Fruit fly (Drosophila melanogaster) whole organism, embryonic: ENCODE results near the gene CG5776.

Source experiments
- Ada2b ChIP-seq: fragments of 200-800 bp; sonication (Bioruptor generic); IDR thresholded peaks from 2 replicates; pipeline ENCODE4 v1.3.6; 2022; ENCODE audit warnings: missing biosample characterization, missing genetic modification characterization
- Asciz ChIP-seq: fragments of 200-800 bp; sonication (Bioruptor generic); optimal IDR thresholded peaks from 2 replicates; lab custom pipeline; 2017; ENCODE audit warnings: missing biosample characterization, mild to moderate bottlenecking, missing genetic modification characterization, missing genetic modification reagents
- B-H1 ChIP-seq: fragments of 200-800 bp; sonication (Bioruptor generic); IDR thresholded peaks from 3 replicates; pipeline ENCODE4 v1.3.6; 2022; ENCODE audit warnings: missing biosample characterization, missing genetic modification characterization
- CG10366 ChIP-seq: fragments of 200-800 bp; sonication (Bioruptor generic); IDR thresholded peaks from 2 replicates; pipeline ENCODE4 v1.3.6; 2022; ENCODE audit warnings: missing biosample characterization, missing genetic modification characterization
- CG12071 ChIP-seq: fragments of 200-800 bp; sonication (Bioruptor generic); optimal IDR thresholded peaks from 3 replicates; lab custom pipeline; 2018; ENCODE audit warnings: missing biosample characterization, mild to moderate bottlenecking, missing genetic modification characterization
- CG13123 ChIP-seq: fragments of 200-800 bp; sonication (Bioruptor generic); optimal IDR thresholded peaks from 2 replicates; lab custom pipeline; 2016; ENCODE audit warnings: missing biosample characterization, missing genetic modification characterization
- CG14860 ChIP-seq: fragments of 200-800 bp; sonication (Bioruptor generic); IDR thresholded peaks from 3 replicates; pipeline ENCODE4 v1.3.6; 2022; ENCODE audit warnings: missing biosample characterization, missing genetic modification characterization; ENCODE audit not compliant: partially characterized antibody
- CG16813 ChIP-seq: fragments of 200-800 bp; sonication (Bioruptor generic); IDR thresholded peaks from 3 replicates; pipeline ENCODE4 v1.3.6; 2022; ENCODE audit warnings: missing biosample characterization, missing genetic modification characterization; ENCODE audit not compliant: partially characterized antibody
- CG16815 ChIP-seq: fragments of 200-800 bp; sonication (Bioruptor generic); optimal IDR thresholded peaks from 3 replicates; lab custom pipeline; 2017; ENCODE audit warnings: missing biosample characterization, mild to moderate bottlenecking, missing genetic modification characterization
- CG17328 ChIP-seq: fragments of 200-800 bp; sonication (Bioruptor generic); IDR thresholded peaks from 2 replicates; pipeline ENCODE4 v1.3.6; 2022; ENCODE audit warnings: missing biosample characterization, missing genetic modification characterization
- CG17568 ChIP-seq: fragments of 200-800 bp; sonication (Bioruptor generic); optimal IDR thresholded peaks from 2 replicates; lab custom pipeline; 2018; ENCODE audit warnings: missing biosample characterization, mild to moderate bottlenecking, missing genetic modification characterization, moderate library complexity
- CG31365 ChIP-seq: fragments of 200-800 bp; sonication (Bioruptor generic); optimal IDR thresholded peaks from 2 replicates; lab custom pipeline; 2018; ENCODE audit warnings: missing biosample characterization, mild to moderate bottlenecking, missing genetic modification characterization
- CG32767 ChIP-seq: fragments of 200-800 bp; sonication (Bioruptor generic); IDR thresholded peaks from 2 replicates; pipeline ENCODE4 v1.3.6; 2022; ENCODE audit warnings: missing biosample characterization, missing genetic modification characterization
- CG33557 ChIP-seq: fragments of 200-800 bp; sonication (Bioruptor generic); optimal IDR thresholded peaks from 2 replicates; lab custom pipeline; 2019; ENCODE audit warnings: missing biosample characterization, mild to moderate bottlenecking, missing genetic modification characterization, moderate library complexity
- CG6654 ChIP-seq: fragments of 200-800 bp; sonication (Bioruptor generic); optimal IDR thresholded peaks from 2 replicates; lab custom pipeline; 2017; ENCODE audit warnings: missing biosample characterization, mild to moderate bottlenecking, missing genetic modification characterization
- CG7963 ChIP-seq: fragments of 200-800 bp; sonication (Bioruptor generic); IDR thresholded peaks from 3 replicates; pipeline ENCODE4 v1.3.6; 2022; ENCODE audit warnings: missing biosample characterization, missing genetic modification characterization; ENCODE audit not compliant: partially characterized antibody
- CG7987 ChIP-seq: fragments of 200-800 bp; sonication (Bioruptor generic); optimal IDR thresholded peaks from 2 replicates; lab custom pipeline; 2018; ENCODE audit warnings: missing biosample characterization, mild to moderate bottlenecking, missing genetic modification characterization, moderate library complexity
- CG8944 ChIP-seq: fragments of 200-800 bp; sonication (Bioruptor generic); optimal IDR thresholded peaks from 3 replicates; lab custom pipeline; 2016; ENCODE audit warnings: missing biosample characterization, missing genetic modification characterization
- CG9215 ChIP-seq: fragments of 200-800 bp; sonication (Bioruptor generic); IDR thresholded peaks from 2 replicates; pipeline ENCODE4 v1.3.6; 2022; ENCODE audit warnings: missing biosample characterization, missing genetic modification characterization
- Doc3 ChIP-seq: fragments of 200-800 bp; sonication (Bioruptor generic); IDR thresholded peaks from 3 replicates; pipeline ENCODE4 v1.3.6; 2022; ENCODE audit warnings: missing biosample characterization, missing genetic modification characterization; ENCODE audit not compliant: partially characterized antibody
- Fer3 ChIP-seq: fragments of 200-800 bp; sonication (Bioruptor generic); optimal IDR thresholded peaks from 2 replicates; lab custom pipeline; 2018; ENCODE audit warnings: missing biosample characterization, mild to moderate bottlenecking, missing genetic modification characterization, moderate library complexity
- HLH3B ChIP-seq: fragments of 200-800 bp; sonication (Bioruptor generic); IDR thresholded peaks from 2 replicates; pipeline ENCODE4 v1.3.6; 2022; ENCODE audit warnings: missing biosample characterization, missing genetic modification characterization
- Hey ChIP-seq: fragments of 200-800 bp; sonication (Bioruptor generic); optimal IDR thresholded peaks from 3 replicates; lab custom pipeline; 2018; ENCODE audit warnings: missing biosample characterization, mild to moderate bottlenecking, missing genetic modification characterization
- Mad ChIP-seq: fragments of 200-800 bp; sonication (Bioruptor generic); optimal IDR thresholded peaks from 2 replicates; lab custom pipeline; 2016; ENCODE audit warnings: missing biosample characterization, missing genetic modification characterization
- Meics ChIP-seq: fragments of 200-800 bp; sonication (Bioruptor generic); optimal IDR thresholded peaks from 2 replicates; lab custom pipeline; 2017; ENCODE audit warnings: missing biosample characterization, mild to moderate bottlenecking, missing genetic modification characterization
- NK7.1 ChIP-seq: fragments of 200-800 bp; sonication (Bioruptor generic); optimal IDR thresholded peaks from 3 replicates; lab custom pipeline; 2016; ENCODE audit warnings: missing biosample characterization, missing genetic modification characterization
- Taf1 ChIP-seq: fragments of 200-800 bp; sonication (Bioruptor generic); IDR thresholded peaks from 2 replicates; pipeline ENCODE4 v1.3.6; 2022; ENCODE audit warnings: missing biosample characterization, missing genetic modification characterization
- Vsx1 ChIP-seq: fragments of 200-800 bp; sonication (Bioruptor generic); optimal IDR thresholded peaks from 2 replicates; lab custom pipeline; 2017; ENCODE audit warnings: missing biosample characterization, mild to moderate bottlenecking, missing genetic modification characterization, missing genetic modification reagents
- ara ChIP-seq: fragments of 200-800 bp; sonication (Bioruptor generic); IDR thresholded peaks from 2 replicates; pipeline ENCODE4 v1.3.6; 2022; ENCODE audit warnings: missing biosample characterization, missing genetic modification characterization
- ato ChIP-seq: fragments of 200-800 bp; sonication (Bioruptor generic); IDR thresholded peaks from 2 replicates; pipeline ENCODE4 v1.3.6; 2022; ENCODE audit warnings: missing biosample characterization, missing genetic modification characterization; ENCODE audit not compliant: partially characterized antibody
- cad ChIP-seq: fragments of >200 bp; optimal IDR thresholded peaks from 2 replicates; lab custom pipeline; 2017; ENCODE audit warnings: missing biosample characterization, missing genetic modification characterization
- crol ChIP-seq: fragments of 200-800 bp; sonication (Bioruptor generic); IDR thresholded peaks from 2 replicates; pipeline ENCODE4 v1.3.6; 2022; ENCODE audit warnings: missing biosample characterization, missing genetic modification characterization
- dan ChIP-seq: fragments of 200-800 bp; sonication (Bioruptor generic); IDR thresholded peaks from 2 replicates; pipeline ENCODE4 v1.3.6; 2022; ENCODE audit warnings: missing biosample characterization, missing genetic modification characterization
- danr ChIP-seq: fragments of 200-800 bp; sonication (Bioruptor generic); IDR thresholded peaks from 2 replicates; pipeline ENCODE4 v1.3.6; 2022; ENCODE audit warnings: missing biosample characterization, missing genetic modification characterization
- disco-r ChIP-seq: fragments of 200-800 bp; sonication (Bioruptor generic); optimal IDR thresholded peaks from 2 replicates; lab custom pipeline; 2016; ENCODE audit warnings: missing biosample characterization, missing genetic modification characterization
- dm ChIP-seq: fragments of 200-800 bp; sonication (Bioruptor generic); optimal IDR thresholded peaks from 3 replicates; lab custom pipeline; 2016; ENCODE audit warnings: missing biosample characterization, missing genetic modification characterization
- fd3F ChIP-seq: fragments of 200-800 bp; sonication (Bioruptor generic); optimal IDR thresholded peaks from 2 replicates; lab custom pipeline; 2018; ENCODE audit warnings: missing biosample characterization, mild to moderate bottlenecking, missing genetic modification characterization, moderate library complexity
- gcm2 ChIP-seq: fragments of 200-800 bp; sonication (Bioruptor generic); optimal IDR thresholded peaks from 2 replicates; lab custom pipeline; 2016; ENCODE audit warnings: missing biosample characterization, missing genetic modification characterization
- grau ChIP-seq: fragments of 200-800 bp; optimal IDR thresholded peaks from 3 replicates; lab custom pipeline; 2019; ENCODE audit warnings: missing biosample characterization, mild to moderate bottlenecking, missing genetic modification characterization, moderate library complexity
- gsb-n ChIP-seq: fragments of 200-800 bp; sonication (Bioruptor generic); optimal IDR thresholded peaks from 3 replicates; lab custom pipeline; 2018; ENCODE audit warnings: missing biosample characterization, mild to moderate bottlenecking, missing genetic modification characterization
- her ChIP-seq: fragments of 200-800 bp; sonication (Bioruptor generic); optimal IDR thresholded peaks from 2 replicates; lab custom pipeline; 2016; ENCODE audit warnings: missing biosample characterization, missing genetic modification characterization
- mam ChIP-seq: fragments of 200-800 bp; sonication (Bioruptor generic); optimal IDR thresholded peaks from 3 replicates; lab custom pipeline; 2016; ENCODE audit warnings: missing biosample characterization, missing genetic modification characterization
- odd ChIP-seq: fragments of 200-800 bp; sonication (Bioruptor generic); optimal IDR thresholded peaks from 2 replicates; lab custom pipeline; 2017; ENCODE audit warnings: missing biosample characterization, mild to moderate bottlenecking, missing genetic modification characterization
- otp ChIP-seq: fragments of 200-800 bp; sonication (Bioruptor generic); IDR thresholded peaks from 3 replicates; pipeline ENCODE4, ENCODE4 v1.3.6; 2022; ENCODE audit warnings: missing biosample characterization, missing genetic modification characterization
- pita ChIP-seq: fragments of 200-800 bp; sonication (Bioruptor generic); optimal IDR thresholded peaks from 2 replicates; lab custom pipeline; 2017; ENCODE audit warnings: missing biosample characterization, mild to moderate bottlenecking, missing genetic modification characterization
- rib ChIP-seq: fragments of 200-800 bp; sonication (Bioruptor generic); IDR thresholded peaks from 2 replicates; pipeline ENCODE4 v1.3.6; 2022; ENCODE audit warnings: missing biosample characterization, missing genetic modification characterization
- slbo ChIP-seq: fragments of 200-800 bp; sonication (Bioruptor generic); IDR thresholded peaks from 2 replicates; pipeline ENCODE4 v1.3.6; 2022; ENCODE audit warnings: missing biosample characterization, missing genetic modification characterization
- sr ChIP-seq: fragments of 200-800 bp; sonication (Bioruptor generic); IDR thresholded peaks from 3 replicates; pipeline ENCODE4 v1.3.6; 2022; ENCODE audit warnings: missing biosample characterization, missing genetic modification characterization
- stc ChIP-seq: fragments of 200-800 bp; sonication (Bioruptor generic); IDR thresholded peaks from 2 replicates; pipeline ENCODE4 v1.3.6; 2022; ENCODE audit warnings: missing biosample characterization, missing genetic modification characterization
- wor ChIP-seq: fragments of 200-800 bp; sonication (Bioruptor generic); IDR thresholded peaks from 2 replicates; pipeline ENCODE4 v1.3.6; 2022; ENCODE audit warnings: missing biosample characterization, missing genetic modification characterization
- z ChIP-seq: fragments of 200-800 bp; sonication (Bioruptor generic); IDR thresholded peaks from 3 replicates; pipeline ENCODE4 v1.3.6; 2022; ENCODE audit warnings: missing biosample characterization, missing genetic modification characterization

Gene CG5776

dm6 chr2L:12721794-12722315 is 17.6 kb upstream of the CG5776 start, which contains the start of gene Pih1D1 (continued):
- peak; percentile 71 for TF ChIP-seq her (GFP tag; lab: Kevin White, UChicago)
- TF ChIP-seq dan (GFP tag; lab: Robert Waterston, UW) = peak; percentile 88
- peak; percentile 96 for TF ChIP-seq mam (GFP tag; lab: Kevin White, UChicago)
- TF ChIP-seq stc (GFP tag; lab: Robert Waterston, UW) = peak; percentile 95
- TF ChIP-seq CG16813 = no peak
- peak; percentile 92 for TF ChIP-seq HLH3B
- TF ChIP-seq NK7.1 (GFP tag; lab: Kevin White, UChicago) = peak; percentile 81
- TF ChIP-seq CG32767 (GFP tag; lab: Robert Waterston, UW) = peak; percentile 91
- peak; percentile 96 for TF ChIP-seq CG16815 (GFP tag; lab: Kevin White, UChicago)
- TF ChIP-seq wor (GFP tag; lab: Robert Waterston, UW) = peak; percentile 96
- TF ChIP-seq CG14860 (GFP tag; lab: Robert Waterston, UW) = no peak
- peak; percentile 91 for TF ChIP-seq B-H1
- no peak for TF ChIP-seq Doc3 (GFP tag; lab: Robert Waterston, UW)
- no peak for TF ChIP-seq ato (GFP tag; lab: Robert Waterston, UW)
- peak; percentile 63; the same call in 1 of the 3 replicates for TF ChIP-seq sr (GFP tag; lab: Robert Waterston, UW)
- TF ChIP-seq CG33557 = peak; percentile 91
- peak; percentile 94 for TF ChIP-seq ara (GFP tag; lab: Robert Waterston, UW)
- peak; percentile 93 for TF ChIP-seq Taf1
- TF ChIP-seq CG7963 (GFP tag; lab: Robert Waterston, UW) = no peak
- no peak for TF ChIP-seq CG17568
- peak; percentile 92 for TF ChIP-seq Ada2b (GFP tag; lab: Robert Waterston, UW)
- no peak for TF ChIP-seq pita (GFP tag; lab: Kevin White, UChicago)
- no peak for TF ChIP-seq Vsx1 (GFP tag; lab: Kevin White, UChicago)
- TF ChIP-seq slbo = peak; percentile 97
- peak; percentile 90 for TF ChIP-seq CG6654
- TF ChIP-seq rib = peak; percentile 92
- TF ChIP-seq cad (GFP tag; lab: Kevin White, UChicago) = no peak
- peak; percentile 83 for TF ChIP-seq CG12071 (GFP tag; lab: Kevin White, UChicago)
- peak; percentile 96 for TF ChIP-seq CG9215 (GFP tag; lab: Robert Waterston, UW)
- peak; percentile 97 for TF ChIP-seq CG10366 (GFP tag; lab: Robert Waterston, UW)
- TF ChIP-seq CG17328 (GFP tag; lab: Robert Waterston, UW) = peak; percentile 91
- TF ChIP-seq CG7987 = peak; percentile 66
- peak; percentile 91 for TF ChIP-seq otp (GFP tag; lab: Robert Waterston, UW)
- TF ChIP-seq dm (GFP tag; lab: Kevin White, UChicago) = peak; percentile 88
- TF ChIP-seq Fer3 (tag; lab: Kevin White, UChicago) = peak; percentile 95
- peak; percentile 92 for TF ChIP-seq CG8944 (GFP tag; lab: Kevin White, UChicago)
- peak; percentile 75 for TF ChIP-seq gcm2
- TF ChIP-seq crol (GFP tag; lab: Robert Waterston, UW) = no peak
- TF ChIP-seq fd3F (GFP tag; lab: Kevin White, UChicago) = peak; percentile 92
- TF ChIP-seq grau = peak; percentile 95
- TF ChIP-seq CG13123 = peak; percentile 89
- TF ChIP-seq CG31365 (tag; lab: Kevin White, UChicago) = peak; percentile 52
- peak; percentile 93 for TF ChIP-seq danr (GFP tag; lab: Robert Waterston, UW)
- peak; percentile 67 for TF ChIP-seq odd
- TF ChIP-seq disco-r (GFP tag; lab: Kevin White, UChicago) = peak; percentile 75
- TF ChIP-seq Mad (GFP tag; lab: Kevin White, UChicago) = peak; percentile 89
- peak; percentile 96 for TF ChIP-seq Meics (GFP tag; lab: Kevin White, UChicago)
- TF ChIP-seq Hey = peak; percentile 46
- TF ChIP-seq gsb-n (tag; lab: Kevin White, UChicago) = peak; percentile 87
- peak; percentile 90 for TF ChIP-seq Asciz (GFP tag; lab: Kevin White, UChicago)
- 0 out of 3 replicates have a peak, but pooled peaks have one; percentile 36 for TF ChIP-seq z
